Worm (Caenorhabditis elegans): ENCODE measurements around the gene frpr-8.

Gene frpr-8

ce11 chrX:8714845-8715244 lies 17.2 kb downstream of the frpr-8 start:
- TF ChIP-seq fkh-4 (tag; optimal IDR thresholded peaks at IDR 0.05; ENCODE audit: borderline replicate concordance): no peak
- TF ChIP-seq isw-1 (GFP tag; IDR thresholded peaks at IDR 0.05): no peak
- TF ChIP-seq unc-98 (GFP tag; IDR thresholded peaks at IDR 0.05): no peak
- no peak for TF ChIP-seq egl-13 (tag; optimal IDR thresholded peaks at IDR 0.05)
- TF ChIP-seq alr-1 (tag; optimal IDR thresholded peaks at IDR 0.05; ENCODE audit: borderline replicate concordance): no peak
- TF ChIP-seq pqm-1 (tag; optimal IDR thresholded peaks at IDR 0.05): no peak
- TF ChIP-seq mdl-1 (tag; optimal IDR thresholded peaks at IDR 0.05): no peak
- no peak for TF ChIP-seq vab-15 (tag; optimal IDR thresholded peaks at IDR 0.05)
- no peak for TF ChIP-seq ceh-8 (GFP tag; optimal IDR thresholded peaks at IDR 0.05)
- TF ChIP-seq lin-14 (GFP tag; optimal IDR thresholded peaks at IDR 0.05): no peak
- TF ChIP-seq ztf-4 (tag; optimal IDR thresholded peaks at IDR 0.05): no peak
- TF ChIP-seq efl-3 (GFP tag; optimal IDR thresholded peaks at IDR 0.05): no peak
- no peak for TF ChIP-seq dpl-1 (GFP tag; optimal IDR thresholded peaks at IDR 0.05)
- TF ChIP-seq ceh-82 (tag; optimal IDR thresholded peaks at IDR 0.05): no peak
- TF ChIP-seq mep-1 (tag; optimal IDR thresholded peaks at IDR 0.05): no peak
- TF ChIP-seq fos-1 (tag; optimal IDR thresholded peaks at IDR 0.05): no peak
- no peak for TF ChIP-seq C04F5.9 (tag; optimal IDR thresholded peaks at IDR 0.05)
- TF ChIP-seq nhr-237 (tag; optimal IDR thresholded peaks at IDR 0.05): no peak

- TF ChIP-seq pag-3 (tag; optimal IDR thresholded peaks at IDR 0.05; ENCODE audit: borderline replicate concordance, insufficient read depth) (no peak), dsc-1 (tag; optimal IDR thresholded peaks at IDR 0.05) (no peak), nhr-85 (tag) (peak; percentile 35)
Observed at ce11 chrX:8716822-8717221, 19.2 kb downstream of the frpr-8 start, which contains the start of gene F53A9.7. Gene F53A9.7, minus strand, starts transcription at chrX:8716922.

- TF ChIP-seq ceh-8 (GFP tag; optimal IDR thresholded peaks at IDR 0.05) (no peak), efl-1 (optimal IDR thresholded peaks at IDR 0.05) (no peak), efl-1 (GFP tag; optimal IDR thresholded peaks at IDR 0.05 in 1 of 2) (peak in 1 of 2 experiments; percentile 5), fos-1 (tag; optimal IDR thresholded peaks at IDR 0.05) (no peak), zag-1 (tag; optimal IDR thresholded peaks at IDR 0.05) (no peak)
Observed at ce11 chrX:8718153-8718552, 20.5 kb downstream of the frpr-8 start.

- TF ChIP-seq lin-35 (GFP tag; optimal IDR thresholded peaks at IDR 0.05) (peak in 1 of 2 experiments; percentile 4), zag-1 (tag; optimal IDR thresholded peaks at IDR 0.05) (no peak), isw-1 (GFP tag; IDR thresholded peaks at IDR 0.05) (no peak), lin-15B (tag; optimal IDR thresholded peaks at IDR 0.05) (no peak), elt-2 (tag; optimal IDR thresholded peaks at IDR 0.05) (peak; percentile 9), jun-1 (tag; optimal IDR thresholded peaks at IDR 0.05) (no peak), C34B4.2 (tag; optimal IDR thresholded peaks at IDR 0.05) (no peak), alr-1 (tag; optimal IDR thresholded peaks at IDR 0.05; ENCODE audit: borderline replicate concordance) (no peak), swsn-7 (tag; optimal IDR thresholded peaks at IDR 0.05) (no peak), nhr-47 (tag; optimal IDR thresholded peaks at IDR 0.05) (no peak), unc-86 (tag; optimal IDR thresholded peaks at IDR 0.05) (no peak), mab-9 (GFP tag; IDR thresholded peaks at IDR 0.05) (no peak), ama-1 (optimal IDR thresholded peaks at IDR 0.05) (no peak), pax-3 (tag; optimal IDR thresholded peaks at IDR 0.05) (peak; percentile 11)
Observed at ce11 chrX:8718856-8719255, 21.2 kb downstream of the frpr-8 start, which contains the start of gene F53A9.8. Gene F53A9.8, minus strand, starts transcription at chrX:8718904.

ce11 chrX:8719888-8720287 lies 22.3 kb downstream of the frpr-8 start:
- TF ChIP-seq efl-1 (optimal IDR thresholded peaks at IDR 0.05): no peak
- TF ChIP-seq efl-1 (GFP tag; optimal IDR thresholded peaks at IDR 0.05 in 1 of 2): no peak
- TF ChIP-seq nhr-11 (tag; optimal IDR thresholded peaks at IDR 0.05): no peak
- peak; percentile 49 for TF ChIP-seq nhr-20 (tag; optimal IDR thresholded peaks at IDR 0.05)
- TF ChIP-seq lin-35 (GFP tag; optimal IDR thresholded peaks at IDR 0.05): peak in 1 of 2 experiments; percentile 2
- no peak for TF ChIP-seq fos-1 (tag; optimal IDR thresholded peaks at IDR 0.05)
- peak; percentile 48 for TF ChIP-seq elt-2 (tag; optimal IDR thresholded peaks at IDR 0.05)
